Fruit fly (Drosophila melanogaster): ENCODE measurements around the gene mei-P26.

- TF ChIP-seq Clk (GFP tag; optimal IDR thresholded peaks at IDR 0.05) (no peak), CG7045 (GFP tag; optimal IDR thresholded peaks at IDR 0.05) (no peak), CG33017 (tag; optimal IDR thresholded peaks at IDR 0.05) (no peak), bab1 (GFP tag; optimal IDR thresholded peaks at IDR 0.05) (peak; percentile 17), CG7101 (tag; optimal IDR thresholded peaks at IDR 0.05) (no peak), CG14711 (tag; optimal IDR thresholded peaks at IDR 0.05) (peak; percentile 32)
These were observed 42.0 kb upstream of the mei-P26 start for dm6 chrX:9120828-9121754.
